Fruit fly (Drosophila melanogaster): Measurements from ENCODE around the gene Hex-A.

Hex-A gene

DNA sequence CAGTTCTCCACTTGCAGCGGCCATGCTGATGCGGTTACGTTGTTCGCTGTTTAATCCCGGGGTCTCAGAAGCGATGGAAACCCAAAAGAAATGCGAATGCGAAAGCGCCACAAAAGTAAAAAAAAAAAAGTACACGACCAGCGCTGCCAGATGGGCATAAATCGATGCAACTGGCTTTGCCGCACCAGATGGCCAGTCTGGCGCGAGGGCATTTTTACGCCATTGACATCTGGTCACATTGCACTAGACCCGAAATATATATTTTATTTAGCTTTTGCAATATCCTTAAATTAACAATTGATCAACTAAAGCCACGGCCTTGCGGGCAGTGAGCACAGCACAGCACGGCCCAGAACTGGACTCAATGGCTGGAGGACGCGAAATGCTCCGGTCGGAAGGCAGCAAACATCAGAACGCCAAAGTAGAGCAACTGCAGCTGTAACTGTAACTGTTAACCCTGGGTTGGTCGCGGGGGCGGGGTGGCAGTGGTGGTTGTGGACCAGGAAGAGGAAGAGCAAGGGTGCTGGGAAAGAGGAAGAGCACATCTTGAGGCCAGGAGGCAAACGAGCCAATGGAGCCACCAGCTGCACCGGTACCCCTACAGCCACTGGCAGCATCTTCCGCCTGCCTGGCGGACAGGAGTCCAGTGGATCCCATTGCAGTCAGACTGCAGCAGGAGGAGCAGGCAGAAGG, 23.4 kb downstream of the Hex-A start, which contains the start of the genes LysRS and Hecw (continued):
- TF ChIP-seq en (GFP tag; optimal IDR thresholded peaks at IDR 0.05) (no peak), onecut (GFP tag; IDR thresholded peaks at IDR 0.05) (peak; percentile 28; the same call in 1 of the 2 replicates), CG10366 (GFP tag; IDR thresholded peaks at IDR 0.05) (no peak), CG31441 (GFP tag; IDR thresholded peaks at IDR 0.05) (no peak), ci (GFP tag; IDR thresholded peaks at IDR 0.05) (peak; percentile 25; the same call in 1 of the 3 replicates), zf30C (GFP tag; optimal IDR thresholded peaks at IDR 0.05) (no peak), CG14965 (GFP tag; optimal IDR thresholded peaks at IDR 0.05; ENCODE audit: borderline replicate concordance) (no peak), Hmx (GFP tag; optimal IDR thresholded peaks at IDR 0.05) (no peak), her (GFP tag; optimal IDR thresholded peaks at IDR 0.05) (no peak), vvl (GFP tag; IDR thresholded peaks at IDR 0.05) (0 out of 2 replicates have a peak, but pooled peaks have one; percentile 19), CG1024 (GFP tag; IDR thresholded peaks at IDR 0.05) (no peak), chinmo (GFP tag; IDR thresholded peaks at IDR 0.05; ENCODE audit: partially characterized antibody) (0 out of 4 replicates have a peak, but pooled peaks have one; percentile 67), HmgZ (tag; optimal IDR thresholded peaks at IDR 0.05) (peak; percentile 44), CG8281 (tag; optimal IDR thresholded peaks at IDR 0.05) (no peak), ab (GFP tag; optimal IDR thresholded peaks at IDR 0.05) (no peak), CG6683 (GFP tag; optimal IDR thresholded peaks at IDR 0.05) (no peak), CG7839 (tag; optimal IDR thresholded peaks at IDR 0.05) (no peak), CG34422 (GFP tag; IDR thresholded peaks at IDR 0.05) (no peak), CG6654 (GFP tag; optimal IDR thresholded peaks at IDR 0.05) (no peak), CG18262 (tag; optimal IDR thresholded peaks at IDR 0.05) (no peak)

DNA sequence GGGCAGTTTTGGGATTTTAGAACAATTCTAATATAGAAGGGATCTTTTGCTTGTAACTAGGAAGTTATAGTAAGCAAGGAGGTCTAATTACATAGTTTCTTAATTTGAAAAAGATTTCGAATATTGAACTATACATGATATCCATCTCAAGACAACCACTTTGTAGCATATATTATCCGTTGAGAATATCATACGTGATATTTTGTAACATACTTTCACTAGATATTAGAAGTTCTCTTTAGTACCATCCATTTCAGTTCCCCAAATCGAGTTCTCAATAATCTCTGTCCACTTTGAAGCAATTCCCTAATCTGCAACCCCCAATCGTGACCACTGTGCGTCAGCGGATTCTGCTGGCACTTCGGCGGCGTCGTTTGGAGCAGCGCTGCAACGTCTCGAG, 30.0 kb downstream of the Hex-A start:
- TF ChIP-seq CG15479 (GFP tag; optimal IDR thresholded peaks at IDR 0.05), result no peak
- TF ChIP-seq CG34224 (GFP tag; IDR thresholded peaks at IDR 0.05; ENCODE audit: partially characterized antibody), result no peak
- peak in 1 of 2 experiments; percentile 18 for TF ChIP-seq Eip74EF (GFP tag; optimal IDR thresholded peaks at IDR 0.05)
- TF ChIP-seq CG30403 (GFP tag; optimal IDR thresholded peaks at IDR 0.05), result peak; percentile 36
- TF ChIP-seq crp (GFP tag; optimal IDR thresholded peaks at IDR 0.05), result peak in 1 of 2 experiments; percentile 28
- peak; percentile 60 for TF ChIP-seq CG7556 (GFP tag; optimal IDR thresholded peaks at IDR 0.05)
- peak; percentile 38 for TF ChIP-seq CG7839 (tag; optimal IDR thresholded peaks at IDR 0.05)
- TF ChIP-seq CG16815 (GFP tag; optimal IDR thresholded peaks at IDR 0.05), result peak; percentile 38
- TF ChIP-seq CG12391 (tag; optimal IDR thresholded peaks at IDR 0.05), result peak; percentile 39
- TF ChIP-seq Oli (tag; optimal IDR thresholded peaks at IDR 0.05), result peak; percentile 52
- TF ChIP-seq HHEX (GFP tag; optimal IDR thresholded peaks at IDR 0.05), result no peak
- 0 out of 3 replicates have a peak, but pooled peaks have one; percentile 15 for TF ChIP-seq row (GFP tag; IDR thresholded peaks at IDR 0.05)
- peak; percentile 1 for TF ChIP-seq CoRest (tag; optimal IDR thresholded peaks at IDR 0.05)
- no peak for TF ChIP-seq ken (GFP tag; IDR thresholded peaks at IDR 0.05)
- TF ChIP-seq Xrp1 (GFP tag; IDR thresholded peaks at IDR 0.05), result peak; percentile 13; the same call in 1 of the 2 replicates
- peak; percentile 16 for TF ChIP-seq Chrac-16 (GFP tag; optimal IDR thresholded peaks at IDR 0.05)
- peak; percentile 6 for TF ChIP-seq ewg (GFP tag; optimal IDR thresholded peaks at IDR 0.05)
- TF ChIP-seq pum (GFP tag; optimal IDR thresholded peaks at IDR 0.05), result peak; percentile 23
- peak; percentile 37 for TF ChIP-seq ATbp (GFP tag; optimal IDR thresholded peaks at IDR 0.05)
- TF ChIP-seq Adf1 (GFP tag; IDR thresholded peaks at IDR 0.05), result peak; percentile 37; the same call in 1 of the 2 replicates
- peak; percentile 11 for TF ChIP-seq CG3407 (GFP tag; optimal IDR thresholded peaks at IDR 0.05)
- TF ChIP-seq CG8388 (GFP tag; optimal IDR thresholded peaks at IDR 0.05), result peak; percentile 47
- peak; percentile 29 for TF ChIP-seq CG2875 (GFP tag; optimal IDR thresholded peaks at IDR 0.05)
- TF ChIP-seq CG31441 (GFP tag; IDR thresholded peaks at IDR 0.05), result peak; percentile 38
- TF ChIP-seq lola (GFP tag; optimal IDR thresholded peaks at IDR 0.05), result peak in 1 of 3 experiments; percentile 51
- no peak for TF ChIP-seq Hr39 (optimal IDR thresholded peaks at IDR 0.05)
- TF ChIP-seq bigmax (GFP tag; optimal IDR thresholded peaks at IDR 0.05), result no peak
- TF ChIP-seq CG17829 (tag; optimal IDR thresholded peaks at IDR 0.05), result peak; percentile 37
- peak in 1 of 2 experiments; percentile 37 for TF ChIP-seq Hr51 (GFP tag; optimal IDR thresholded peaks at IDR 0.05)
- peak; percentile 1 for TF ChIP-seq Atf-2 (GFP tag; optimal IDR thresholded peaks at IDR 0.05)

Data from whole organism, embryonic.